Fruit fly (Drosophila melanogaster): ENCODE results near the gene CG34353.

DNA sequence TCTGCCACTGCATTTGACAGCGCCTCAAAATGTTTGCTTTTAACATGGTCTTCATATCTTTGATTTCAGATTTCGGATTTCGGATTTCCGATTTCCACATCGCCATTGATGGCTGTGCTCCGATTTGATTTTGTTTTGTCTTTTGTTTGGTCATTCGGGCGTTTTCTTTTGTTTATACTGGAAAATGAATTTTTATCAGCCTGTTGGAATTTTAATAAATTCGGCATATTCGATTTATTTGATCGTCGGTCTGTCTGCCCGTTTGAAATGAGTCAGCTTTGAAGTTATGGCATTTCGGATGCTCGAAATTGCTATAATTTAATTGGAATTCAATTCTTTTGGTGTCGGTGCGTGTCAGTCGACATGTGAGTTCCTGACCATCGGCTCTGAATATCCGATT lies 165.0 kb downstream of the CG34353 start:
- TF ChIP-seq CG7045 (GFP tag; optimal IDR thresholded peaks at IDR 0.05) (no peak), pad (GFP tag; optimal IDR thresholded peaks at IDR 0.05) (no peak)
